Worm (Caenorhabditis elegans): ENCODE data around the gene K01A12.4.

DNA sequence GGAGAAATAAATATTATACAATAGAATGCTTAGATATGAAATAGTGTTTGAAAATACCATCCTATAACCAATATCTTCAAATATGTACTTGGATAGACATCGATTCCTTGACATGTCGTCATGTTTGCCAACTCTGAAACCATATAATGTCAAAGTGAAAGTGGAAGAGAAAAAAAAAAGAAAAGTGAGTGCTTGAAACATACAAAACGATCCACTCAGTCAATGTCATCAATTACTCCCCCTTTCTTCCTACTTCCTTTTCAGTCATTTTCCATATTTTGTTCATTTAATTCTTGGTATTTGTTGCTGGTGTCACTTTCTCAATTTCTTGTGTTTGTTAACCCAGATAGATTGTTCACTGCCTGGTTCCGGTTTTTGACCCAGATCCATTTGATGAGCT lies 30.5 kb upstream of the K01A12.4 start, which contains the start of gene F18E9.4:
- TF ChIP-seq T22C8.4 (GFP tag; IDR thresholded peaks at IDR 0.05) (no peak), flt-1 (GFP tag; IDR thresholded peaks at IDR 0.05) (no peak), ref-1 (GFP tag; conservative IDR thresholded peaks at IDR 0.05) (no peak), ztf-29 (GFP tag; IDR thresholded peaks at IDR 0.05) (no peak), ztf-23 (GFP tag; IDR thresholded peaks at IDR 0.05) (no peak), tab-1 (GFP tag; IDR thresholded peaks at IDR 0.05) (no peak)

Measured in whole organism, midembryonic.